Fruit fly (Drosophila melanogaster) whole organism, embryonic: ENCODE measurements around the gene CG42784.

Experiments used
- BEAF-32 ChIP-seq: fragments of 200-800 bp; sonication (Bioruptor generic); optimal IDR thresholded peaks from 3 replicates; lab custom pipeline; 2017; ENCODE audit warnings: missing biosample characterization, missing genetic modification characterization, mild to moderate bottlenecking, moderate library complexity, missing genetic modification reagents
- Blimp-1 ChIP-seq: fragments of 200-800 bp; sonication (Bioruptor generic); optimal IDR thresholded peaks from 3 replicates; lab custom pipeline; 2018; ENCODE audit warnings: missing biosample characterization, missing genetic modification characterization, mild to moderate bottlenecking, moderate library complexity, missing genetic modification reagents
- CG10543 ChIP-seq: fragments of 200-800 bp; sonication (Bioruptor generic); optimal IDR thresholded peaks from 3 replicates; lab custom pipeline; 2017; ENCODE audit warnings: missing biosample characterization, mild to moderate bottlenecking, missing genetic modification characterization, moderate library complexity
- CG10654 ChIP-seq: fragments of 200-800 bp; sonication (Bioruptor generic); optimal IDR thresholded peaks from 2 replicates; lab custom pipeline; 2016; ENCODE audit warnings: missing biosample characterization, missing genetic modification characterization
- CG11085 ChIP-seq: fragments of 200-800 bp; sonication (Bioruptor generic); IDR thresholded peaks from 2 replicates; pipeline ENCODE4 v1.3.6; 2022; ENCODE audit warnings: missing biosample characterization, missing genetic modification characterization
- CG11723 ChIP-seq: fragments of 200-800 bp; sonication (Bioruptor generic); optimal IDR thresholded peaks from 2 replicates; lab custom pipeline; 2017; ENCODE audit warnings: missing biosample characterization, mild to moderate bottlenecking, missing genetic modification characterization
- CG1233 ChIP-seq: fragments of 200-800 bp; sonication (Bioruptor generic); optimal IDR thresholded peaks from 4 replicates; lab custom pipeline; 2018; ENCODE audit warnings: missing biosample characterization, mild to moderate bottlenecking, missing genetic modification characterization
- CG13296 ChIP-seq: fragments of 200-800 bp; sonication (Bioruptor generic); optimal IDR thresholded peaks from 3 replicates; lab custom pipeline; 2018; ENCODE audit warnings: missing biosample characterization, mild to moderate bottlenecking, missing genetic modification characterization
- CG13624 ChIP-seq: fragments of 200-800 bp; sonication (Bioruptor generic); optimal IDR thresholded peaks from 2 replicates; lab custom pipeline; 2016; ENCODE audit warnings: missing biosample characterization, missing genetic modification characterization
- CG14050 ChIP-seq: fragments of 200-800 bp; sonication (Bioruptor generic); IDR thresholded peaks from 3 replicates; pipeline ENCODE4 v1.3.6; 2022; ENCODE audit warnings: missing biosample characterization, missing genetic modification characterization
- CG15073 ChIP-seq: fragments of 200-800 bp; sonication (Bioruptor generic); optimal IDR thresholded peaks from 2 replicates; lab custom pipeline; 2016; ENCODE audit warnings: missing biosample characterization, missing genetic modification characterization
- CG15601 ChIP-seq: fragments of 200-800 bp; sonication (Bioruptor generic); optimal IDR thresholded peaks from 3 replicates; lab custom pipeline; 2019; ENCODE audit warnings: missing biosample characterization, mild to moderate bottlenecking, missing genetic modification characterization, moderate library complexity
- CG18011 ChIP-seq: fragments of 200-800 bp; sonication (Bioruptor generic); optimal IDR thresholded peaks from 2 replicates; lab custom pipeline; 2017; ENCODE audit warnings: missing biosample characterization, missing genetic modification characterization, mild to moderate bottlenecking, moderate library complexity, missing genotype
- CG31365 ChIP-seq: fragments of 200-800 bp; sonication (Bioruptor generic); optimal IDR thresholded peaks from 2 replicates; lab custom pipeline; 2018; ENCODE audit warnings: missing biosample characterization, mild to moderate bottlenecking, missing genetic modification characterization
- CG3995 ChIP-seq: fragments of 200-800 bp; sonication (Bioruptor generic); optimal IDR thresholded peaks from 3 replicates; lab custom pipeline; 2016; ENCODE audit warnings: missing biosample characterization, missing genetic modification characterization
- CG4282 ChIP-seq: fragments of 200-800 bp; sonication (Bioruptor generic); optimal IDR thresholded peaks from 2 replicates; lab custom pipeline; 2016; ENCODE audit warnings: missing biosample characterization, missing genetic modification characterization
- CG4854 ChIP-seq: fragments of 200-800 bp; sonication (Bioruptor generic); optimal IDR thresholded peaks from 2 replicates; lab custom pipeline; 2016; ENCODE audit warnings: missing biosample characterization, missing genetic modification characterization, inconsistent platforms
- CG6689 ChIP-seq: fragments of 200-800 bp; sonication (Bioruptor generic); IDR thresholded peaks from 2 replicates; pipeline ENCODE4 v1.3.6; 2022; ENCODE audit warnings: missing biosample characterization, missing genetic modification characterization
- CG8765 ChIP-seq: fragments of 200-800 bp; sonication (Bioruptor generic); IDR thresholded peaks from 2 replicates; pipeline ENCODE4 v1.3.6; 2022; ENCODE audit warnings: missing biosample characterization, missing genetic modification characterization
- CG9215 ChIP-seq: fragments of 200-800 bp; sonication (Bioruptor generic); IDR thresholded peaks from 2 replicates; pipeline ENCODE4 v1.3.6; 2022; ENCODE audit warnings: missing biosample characterization, missing genetic modification characterization
- CG9437 ChIP-seq: fragments of 200-800 bp; sonication (Bioruptor generic); optimal IDR thresholded peaks from 2 replicates; lab custom pipeline; 2018; ENCODE audit warnings: missing biosample characterization, mild to moderate bottlenecking, missing genetic modification characterization
- CG9609 ChIP-seq: fragments of 200-800 bp; sonication (Bioruptor generic); optimal IDR thresholded peaks from 3 replicates; lab custom pipeline; 2016; ENCODE audit warnings: missing biosample characterization, missing genetic modification characterization
- CG9817 ChIP-seq: fragments of 200-800 bp; sonication (Bioruptor generic); optimal IDR thresholded peaks from 2 replicates; lab custom pipeline; 2018; ENCODE audit warnings: missing biosample characterization, mild to moderate bottlenecking, missing genetic modification characterization, moderate library complexity
- CG9876 ChIP-seq: fragments of 200-800 bp; sonication (Bioruptor generic); optimal IDR thresholded peaks from 2 replicates; lab custom pipeline; 2016; ENCODE audit warnings: missing biosample characterization, missing genetic modification characterization
- CTCF ChIP-seq: fragments of 200-800 bp; sonication (Bioruptor generic); optimal IDR thresholded peaks from 2 replicates; lab custom pipeline; 2017; ENCODE audit warnings: missing biosample characterization, mild to moderate bottlenecking, missing genetic modification characterization, moderate library complexity
- Deaf1 ChIP-seq: fragments of 200-800 bp; optimal IDR thresholded peaks from 3 replicates; lab custom pipeline; 2019; ENCODE audit warnings: missing biosample characterization, mild to moderate bottlenecking, missing genetic modification characterization, moderate library complexity
- Dip2 ChIP-seq: fragments of 200-800 bp; sonication (Bioruptor generic); IDR thresholded peaks from 2 replicates; pipeline ENCODE4 v1.3.6; 2022; ENCODE audit warnings: missing biosample characterization, missing genetic modification characterization
- Elba2 ChIP-seq: fragments of 200-800 bp; sonication (Bioruptor generic); optimal IDR thresholded peaks from 3 replicates; lab custom pipeline; 2016; ENCODE audit warnings: missing biosample characterization, missing genetic modification characterization
- Hr51 ChIP-seq, 2 experiments: fragments of 200-800 bp; sonication (Bioruptor generic); optimal IDR thresholded peaks; 2 replicates in 1 of 2; 3 replicates in 1 of 2; lab custom pipeline; 2016 to 2018; ENCODE audit warnings: missing biosample characterization in 2 of 2, missing genetic modification characterization in 2 of 2, mild to moderate bottlenecking in 1 of 2, moderate library complexity in 1 of 2
- Ptx1 ChIP-seq: fragments of 200-800 bp; sonication (Bioruptor generic); IDR thresholded peaks from 2 replicates; pipeline ENCODE4 v1.3.6; 2022; ENCODE audit warnings: missing biosample characterization, missing genetic modification characterization
- Rx ChIP-seq: fragments of 200-800 bp; sonication (Bioruptor generic); IDR thresholded peaks from 2 replicates; pipeline ENCODE4 v1.3.6; 2022; ENCODE audit warnings: missing biosample characterization, missing genetic modification characterization
- Stat92E ChIP-seq, 3 experiments: fragments of >200 bp in 2 of 3; fragments of 200-800 bp in 1 of 3; sonication (Bioruptor generic) in 1 of 3; optimal IDR thresholded peaks; 2 replicates each; lab custom pipeline; 2017 to 2019; ENCODE audit warnings: missing biosample characterization in 3 of 3, missing genetic modification characterization in 3 of 3, mild to moderate bottlenecking in 1 of 3, moderate library complexity in 1 of 3
- Vsx1 ChIP-seq: fragments of 200-800 bp; sonication (Bioruptor generic); optimal IDR thresholded peaks from 2 replicates; lab custom pipeline; 2017; ENCODE audit warnings: missing biosample characterization, mild to moderate bottlenecking, missing genetic modification characterization, missing genetic modification reagents
- ac ChIP-seq: fragments of 200-800 bp; sonication (Bioruptor generic); optimal IDR thresholded peaks from 3 replicates; lab custom pipeline; 2017; ENCODE audit warnings: missing biosample characterization, mild to moderate bottlenecking, missing genetic modification characterization
- amos ChIP-seq: fragments of 200-800 bp; sonication (Bioruptor generic); IDR thresholded peaks from 2 replicates; pipeline ENCODE4 v1.3.6; 2022; ENCODE audit warnings: missing biosample characterization, missing genetic modification characterization; ENCODE audit not compliant: partially characterized antibody
- dmrt11E ChIP-seq: fragments of 200-800 bp; sonication (Bioruptor generic); optimal IDR thresholded peaks from 3 replicates; lab custom pipeline; 2018; ENCODE audit warnings: missing biosample characterization, mild to moderate bottlenecking, missing genetic modification characterization, moderate library complexity
- eyg ChIP-seq: fragments of 200-800 bp; sonication (Bioruptor generic); optimal IDR thresholded peaks from 3 replicates; lab custom pipeline; 2016; ENCODE audit warnings: missing biosample characterization, missing genetic modification characterization
- fd96Cb ChIP-seq: fragments of 200-800 bp; sonication (Bioruptor generic); optimal IDR thresholded peaks from 2 replicates; lab custom pipeline; 2018; ENCODE audit warnings: missing biosample characterization, mild to moderate bottlenecking, missing genetic modification characterization, moderate library complexity
- grn ChIP-seq: fragments of 200-800 bp; sonication (Bioruptor generic); optimal IDR thresholded peaks from 3 replicates; lab custom pipeline; 2017; ENCODE audit warnings: missing biosample characterization, missing genetic modification characterization
- jing ChIP-seq: fragments of 200-800 bp; sonication (Bioruptor generic); optimal IDR thresholded peaks from 2 replicates; lab custom pipeline; 2018; ENCODE audit warnings: missing biosample characterization, mild to moderate bottlenecking, missing genetic modification characterization
- lola ChIP-seq, 3 experiments: fragments of >200 bp in 2 of 3; fragments of 200-800 bp in 1 of 3; sonication (Bioruptor generic) in 1 of 3; optimal IDR thresholded peaks; 2 replicates each; lab custom pipeline; 2017 to 2019; ENCODE audit warnings: missing biosample characterization in 3 of 3, missing genetic modification characterization in 3 of 3, mild to moderate bottlenecking in 1 of 3, moderate library complexity in 1 of 3
- luna ChIP-seq: fragments of 200-800 bp; sonication (Bioruptor generic); optimal IDR thresholded peaks from 2 replicates; lab custom pipeline; 2016; ENCODE audit warnings: missing biosample characterization, missing genetic modification characterization
- maf-S ChIP-seq: fragments of 200-800 bp; sonication (Bioruptor generic); optimal IDR thresholded peaks from 2 replicates; lab custom pipeline; 2016; ENCODE audit warnings: missing biosample characterization, missing genetic modification characterization
- rib ChIP-seq: fragments of 200-800 bp; sonication (Bioruptor generic); IDR thresholded peaks from 2 replicates; pipeline ENCODE4 v1.3.6; 2022; ENCODE audit warnings: missing biosample characterization, missing genetic modification characterization
- sna ChIP-seq: fragments of 200-800 bp; sonication (Bioruptor generic); IDR thresholded peaks from 2 replicates; pipeline ENCODE4 v1.3.6; 2022; ENCODE audit warnings: missing biosample characterization, missing genetic modification characterization; ENCODE audit not compliant: partially characterized antibody
- so ChIP-seq: fragments of 200-800 bp; sonication (Bioruptor generic); IDR thresholded peaks from 3 replicates; pipeline ENCODE4 v1.3.6; 2022; ENCODE audit warnings: missing biosample characterization, missing genetic modification characterization
- ttk ChIP-seq: fragments of 200-800 bp; sonication (Bioruptor generic); IDR thresholded peaks from 2 replicates; pipeline ENCODE4 v2.1.2; 2022; ENCODE audit warnings: missing biosample characterization, missing genetic modification characterization

The CG42784 gene

dm6 chr2L:13513331-13514261, 98.4 kb downstream of the CG42784 start (continued):
- TF ChIP-seq Elba2 (GFP tag; lab: Kevin White, UChicago) (no peak), CG15601 (tag; lab: Kevin White, UChicago) (no peak), CG13296 (peak; percentile 60), CG9437 (peak; percentile 70), CG9215 (GFP tag; lab: Robert Waterston, UW) (peak; percentile 55), Deaf1 (tag; lab: Kevin White, UChicago) (peak; percentile 74), CG10543 (GFP tag; lab: Kevin White, UChicago) (peak; percentile 39), Ptx1 (GFP tag; lab: Robert Waterston, UW) (peak; percentile 70), grn (GFP tag; lab: Kevin White, UChicago) (no peak), ttk (GFP tag; lab: Robert Waterston, UW) (peak; percentile 66), Blimp-1 (GFP tag; lab: Kevin White, UChicago) (peak; percentile 39), CG9817 (tag; lab: Kevin White, UChicago) (peak; percentile 5), CG1233 (GFP tag; lab: Kevin White, UChicago) (peak; percentile 62), maf-S (GFP tag; lab: Kevin White, UChicago) (peak; percentile 42), sna (0 out of 2 replicates have a peak, but pooled peaks have one; percentile 45), Vsx1 (GFP tag; lab: Kevin White, UChicago) (no peak), eyg (GFP tag; lab: Kevin White, UChicago) (no peak), lola (GFP tag; optimal IDR thresholded peaks at IDR 0.05; lab: Kevin White, UChicago) (no peak), CG9876 (GFP tag; lab: Kevin White, UChicago) (peak; percentile 63), CTCF (GFP tag; lab: Kevin White, UChicago) (peak; percentile 13), CG31365 (tag; lab: Kevin White, UChicago) (no peak), fd96Cb (peak; percentile 45), CG11085 (GFP tag; lab: Robert Waterston, UW) (peak; percentile 66), CG6689 (GFP tag; lab: Robert Waterston, UW) (peak; percentile 76), CG13624 (peak; percentile 62), BEAF-32 (no peak), CG4854 (GFP tag; lab: Kevin White, UChicago) (no peak), so (GFP tag; lab: Robert Waterston, UW) (no peak; the same call in 2 of the 3 replicates), Rx (peak; percentile 55), CG18011 (no peak), amos (GFP tag; lab: Robert Waterston, UW) (peak; percentile 11; the same call in 1 of the 2 replicates), dmrt11E (tag; lab: Kevin White, UChicago) (peak; percentile 31), CG9609 (peak; percentile 54), CG10654 (GFP tag; lab: Kevin White, UChicago) (peak; percentile 27), rib (GFP tag; lab: Robert Waterston, UW) (peak; percentile 45), Dip2 (no peak), CG14050 (GFP tag; lab: Robert Waterston, UW) (peak; percentile 58; the same call in 2 of the 3 replicates), CG4282 (GFP tag; lab: Kevin White, UChicago) (peak; percentile 77), CG8765 (GFP tag; lab: Robert Waterston, UW) (no peak), CG3995 (GFP tag; lab: Kevin White, UChicago) (no peak), CG15073 (no peak), Hr51 (GFP tag; optimal IDR thresholded peaks at IDR 0.05; lab: Kevin White, UChicago) (peak in 1 of 2 experiments; percentile 53), jing (GFP tag; lab: Kevin White, UChicago) (no peak), Stat92E (GFP tag; optimal IDR thresholded peaks at IDR 0.05; lab: Kevin White, UChicago) (peak in 1 of 3 experiments; percentile 26), ac (GFP tag; lab: Kevin White, UChicago) (no peak), luna (no peak), CG11723 (GFP tag; lab: Kevin White, UChicago) (peak; percentile 48)
